Fruit fly (Drosophila melanogaster) whole organism, embryonic: ENCODE results near the gene spidey.
A peak's percentile ranks its signal among the peaks of the same experiment; 100 is the strongest.

Experiments used
- Adf1 ChIP-seq: fragments of 200-800 bp; sonication (Bioruptor generic); IDR thresholded peaks from 2 replicates; pipeline ENCODE4 v1.3.6; 2022; ENCODE audit warnings: missing biosample characterization, missing genetic modification characterization
- CG12391 ChIP-seq: fragments of 200-800 bp; sonication (Bioruptor generic); optimal IDR thresholded peaks from 3 replicates; lab custom pipeline; 2018; ENCODE audit warnings: missing biosample characterization, mild to moderate bottlenecking, missing genetic modification characterization, moderate library complexity
- CG15601 ChIP-seq: fragments of 200-800 bp; sonication (Bioruptor generic); optimal IDR thresholded peaks from 3 replicates; lab custom pipeline; 2019; ENCODE audit warnings: missing biosample characterization, mild to moderate bottlenecking, missing genetic modification characterization, moderate library complexity
- CG17568 ChIP-seq: fragments of 200-800 bp; sonication (Bioruptor generic); optimal IDR thresholded peaks from 2 replicates; lab custom pipeline; 2018; ENCODE audit warnings: missing biosample characterization, mild to moderate bottlenecking, missing genetic modification characterization, moderate library complexity
- CG1792 ChIP-seq: fragments of 200-800 bp; sonication (Bioruptor generic); optimal IDR thresholded peaks from 2 replicates; lab custom pipeline; 2016; ENCODE audit warnings: missing biosample characterization, missing genetic modification characterization
- CG32767 ChIP-seq: fragments of 200-800 bp; sonication (Bioruptor generic); IDR thresholded peaks from 2 replicates; pipeline ENCODE4 v1.3.6; 2022; ENCODE audit warnings: missing biosample characterization, missing genetic modification characterization
- CG34422 ChIP-seq: fragments of 200-800 bp; sonication (Bioruptor generic); IDR thresholded peaks from 3 replicates; pipeline ENCODE4 v1.3.6; 2022; ENCODE audit warnings: missing biosample characterization, missing genetic modification characterization
- CG3838 ChIP-seq: fragments of 200-800 bp; sonication (Bioruptor generic); optimal IDR thresholded peaks from 3 replicates; lab custom pipeline; 2016; ENCODE audit warnings: missing biosample characterization, missing genetic modification characterization
- CG4404 ChIP-seq: fragments of 200-800 bp; sonication (Bioruptor generic); IDR thresholded peaks from 2 replicates; pipeline ENCODE4 v1.3.6; 2022; ENCODE audit warnings: missing biosample characterization, missing genetic modification characterization
- CG8765 ChIP-seq: fragments of 200-800 bp; sonication (Bioruptor generic); IDR thresholded peaks from 2 replicates; pipeline ENCODE4 v1.3.6; 2022; ENCODE audit warnings: missing biosample characterization, missing genetic modification characterization
- Camta ChIP-seq: fragments of 200-800 bp; sonication (Bioruptor generic); optimal IDR thresholded peaks from 2 replicates; lab custom pipeline; 2016; ENCODE audit warnings: missing biosample characterization, missing genetic modification characterization
- Chrac-16 ChIP-seq: fragments of 200-800 bp; sonication (Bioruptor generic); optimal IDR thresholded peaks from 3 replicates; lab custom pipeline; 2016; ENCODE audit warnings: missing biosample characterization, missing genetic modification characterization
- Dek ChIP-seq: fragments of 200-800 bp; sonication (Bioruptor generic); optimal IDR thresholded peaks from 3 replicates; lab custom pipeline; 2019; ENCODE audit warnings: missing biosample characterization, mild to moderate bottlenecking, missing genetic modification characterization, moderate library complexity
- Dfd ChIP-seq, 2 experiments: fragments of >200 bp; optimal IDR thresholded peaks; 2 replicates each; lab custom pipeline; 2017; ENCODE audit warnings: missing biosample characterization in 2 of 2, missing genetic modification characterization in 2 of 2
- Drgx ChIP-seq: fragments of 200-800 bp; sonication (Bioruptor generic); IDR thresholded peaks from 2 replicates; pipeline ENCODE4 v1.3.6; 2022; ENCODE audit warnings: missing biosample characterization, missing genetic modification characterization
- ERR ChIP-seq: fragments of 200-800 bp; sonication (Bioruptor generic); optimal IDR thresholded peaks from 2 replicates; lab custom pipeline; 2016; ENCODE audit warnings: missing biosample characterization, missing genetic modification characterization
- HHEX ChIP-seq: fragments of 200-800 bp; sonication (Bioruptor generic); optimal IDR thresholded peaks from 3 replicates; lab custom pipeline; 2017; ENCODE audit warnings: missing biosample characterization, mild to moderate bottlenecking, missing genetic modification characterization, missing genetic modification reagents
- HLH54F ChIP-seq: fragments of 200-800 bp; sonication (Bioruptor generic); optimal IDR thresholded peaks from 3 replicates; lab custom pipeline; 2016; ENCODE audit warnings: missing biosample characterization, missing genetic modification characterization
- HLHmδ ChIP-seq: fragments of 200-800 bp; sonication (Bioruptor generic); optimal IDR thresholded peaks from 2 replicates; lab custom pipeline; 2018; ENCODE audit warnings: missing biosample characterization, mild to moderate bottlenecking, missing genetic modification characterization, moderate library complexity
- HmgD ChIP-seq: fragments of 200-800 bp; sonication (Bioruptor generic); optimal IDR thresholded peaks from 3 replicates; lab custom pipeline; 2016; ENCODE audit warnings: missing biosample characterization, missing genetic modification characterization
- Hr78 ChIP-seq, 2 experiments: fragments of 200-800 bp in 1 of 2; fragments of >200 bp in 1 of 2; sonication (Bioruptor generic) in 1 of 2; optimal IDR thresholded peaks; 2 replicates each; lab custom pipeline; 2017 to 2019; ENCODE audit warnings: missing biosample characterization in 2 of 2, missing genetic modification characterization in 2 of 2, mild to moderate bottlenecking in 1 of 2, moderate library complexity in 1 of 2
- Kr ChIP-seq: fragments of 200-800 bp; sonication (Bioruptor generic); optimal IDR thresholded peaks from 2 replicates; lab custom pipeline; 2017; ENCODE audit warnings: missing biosample characterization, mild to moderate bottlenecking, missing genetic modification characterization
- Max ChIP-seq: fragments of 200-800 bp; sonication (Bioruptor generic); optimal IDR thresholded peaks from 2 replicates; lab custom pipeline; 2016; ENCODE audit warnings: missing biosample characterization, mild to moderate bottlenecking, missing genetic modification characterization
- Neu2 ChIP-seq: fragments of 200-800 bp; sonication (Bioruptor generic); optimal IDR thresholded peaks from 3 replicates; lab custom pipeline; 2016; ENCODE audit warnings: missing biosample characterization, missing genetic modification characterization, borderline replicate concordance
- Nf-YB ChIP-seq: fragments of 200-800 bp; sonication (Bioruptor generic); optimal IDR thresholded peaks from 3 replicates; lab custom pipeline; 2019; ENCODE audit warnings: missing biosample characterization, mild to moderate bottlenecking, missing genetic modification characterization, moderate library complexity
- Nf-YC ChIP-seq: fragments of 200-800 bp; optimal IDR thresholded peaks from 3 replicates; lab custom pipeline; 2019; ENCODE audit warnings: missing biosample characterization, mild to moderate bottlenecking, missing genetic modification characterization, moderate library complexity
- PHDP ChIP-seq: fragments of 200-800 bp; sonication (Bioruptor generic); optimal IDR thresholded peaks from 3 replicates; lab custom pipeline; 2018; ENCODE audit warnings: missing biosample characterization, mild to moderate bottlenecking, missing genetic modification characterization, moderate library complexity
- Sry-δ ChIP-seq: fragments of 200-800 bp; sonication (Bioruptor generic); optimal IDR thresholded peaks from 2 replicates; lab custom pipeline; 2016; ENCODE audit warnings: missing biosample characterization, missing genetic modification characterization
- Taf1 ChIP-seq: fragments of 200-800 bp; sonication (Bioruptor generic); IDR thresholded peaks from 2 replicates; pipeline ENCODE4 v1.3.6; 2022; ENCODE audit warnings: missing biosample characterization, missing genetic modification characterization
- Vsx1 ChIP-seq: fragments of 200-800 bp; sonication (Bioruptor generic); optimal IDR thresholded peaks from 2 replicates; lab custom pipeline; 2017; ENCODE audit warnings: missing biosample characterization, mild to moderate bottlenecking, missing genetic modification characterization, missing genetic modification reagents
- al ChIP-seq: fragments of 200-800 bp; sonication (Bioruptor generic); IDR thresholded peaks from 2 replicates; pipeline ENCODE4 v1.3.6; 2022; ENCODE audit warnings: missing biosample characterization, missing genetic modification characterization
- cg ChIP-seq: fragments of 200-800 bp; sonication (Bioruptor generic); optimal IDR thresholded peaks from 3 replicates; lab custom pipeline; 2019; ENCODE audit warnings: missing biosample characterization, mild to moderate bottlenecking, missing genetic modification characterization, moderate library complexity
- chinmo ChIP-seq: fragments of 200-800 bp; sonication (Bioruptor generic); IDR thresholded peaks from 4 replicates; pipeline ENCODE4 v1.3.6; 2022; ENCODE audit warnings: missing biosample characterization, missing genetic modification characterization; ENCODE audit not compliant: partially characterized antibody
- corto ChIP-seq: fragments of 200-800 bp; sonication (Bioruptor generic); optimal IDR thresholded peaks from 2 replicates; lab custom pipeline; 2016; ENCODE audit warnings: missing biosample characterization, mild to moderate bottlenecking, missing genetic modification characterization, moderate library complexity
- dm ChIP-seq: fragments of 200-800 bp; sonication (Bioruptor generic); optimal IDR thresholded peaks from 3 replicates; lab custom pipeline; 2016; ENCODE audit warnings: missing biosample characterization, missing genetic modification characterization
- dpn ChIP-seq, 2 experiments: fragments of 200-800 bp; sonication (Bioruptor generic); optimal IDR thresholded peaks; 3 replicates each; lab custom pipeline; 2016; ENCODE audit warnings: missing biosample characterization in 2 of 2, missing genetic modification characterization in 2 of 2
- ems ChIP-seq: fragments of 200-800 bp; sonication (Bioruptor generic); optimal IDR thresholded peaks from 3 replicates; lab custom pipeline; 2016; ENCODE audit warnings: missing biosample characterization, missing genetic modification characterization
- fd96Cb ChIP-seq: fragments of 200-800 bp; sonication (Bioruptor generic); optimal IDR thresholded peaks from 2 replicates; lab custom pipeline; 2018; ENCODE audit warnings: missing biosample characterization, mild to moderate bottlenecking, missing genetic modification characterization, moderate library complexity
- gfzf ChIP-seq: fragments of 200-800 bp; sonication (Bioruptor generic); optimal IDR thresholded peaks from 2 replicates; lab custom pipeline; 2016; ENCODE audit warnings: missing biosample characterization, mild to moderate bottlenecking, missing genetic modification characterization, moderate library complexity
- hth ChIP-seq: fragments of >200 bp; optimal IDR thresholded peaks from 2 replicates; lab custom pipeline; 2017; ENCODE audit warnings: inconsistent platforms
- insv ChIP-seq, 2 experiments: fragments of 200-800 bp; sonication (Bioruptor generic); optimal IDR thresholded peaks; 3 replicates each; lab custom pipeline; 2016 to 2018; ENCODE audit warnings: missing biosample characterization in 2 of 2, missing genetic modification characterization in 2 of 2
- jigr1 ChIP-seq: fragments of 200-800 bp; sonication (Bioruptor generic); IDR thresholded peaks from 3 replicates; pipeline ENCODE4 v1.3.6; 2022; ENCODE audit warnings: missing biosample characterization, missing genetic modification characterization
- pfk ChIP-seq: fragments of 200-800 bp; sonication (Bioruptor generic); optimal IDR thresholded peaks from 2 replicates; lab custom pipeline; 2018; ENCODE audit warnings: missing biosample characterization, mild to moderate bottlenecking, missing genetic modification characterization, moderate library complexity
- so ChIP-seq: fragments of 200-800 bp; sonication (Bioruptor generic); IDR thresholded peaks from 3 replicates; pipeline ENCODE4 v1.3.6; 2022; ENCODE audit warnings: missing biosample characterization, missing genetic modification characterization
- sqz ChIP-seq: fragments of 200-800 bp; sonication (Bioruptor generic); optimal IDR thresholded peaks from 3 replicates; lab custom pipeline; 2018; ENCODE audit warnings: missing biosample characterization, mild to moderate bottlenecking, missing genetic modification characterization
- tup ChIP-seq: fragments of 200-800 bp; sonication (Bioruptor generic); optimal IDR thresholded peaks from 2 replicates; lab custom pipeline; 2016; ENCODE audit warnings: missing biosample characterization, mild to moderate bottlenecking, missing genetic modification characterization, moderate library complexity
- unpg ChIP-seq: fragments of 200-800 bp; sonication (Bioruptor generic); optimal IDR thresholded peaks from 3 replicates; lab custom pipeline; 2018; ENCODE audit warnings: missing biosample characterization, mild to moderate bottlenecking, missing genetic modification characterization, moderate library complexity
- zf30C ChIP-seq: fragments of 200-800 bp; sonication (Bioruptor generic); optimal IDR thresholded peaks from 3 replicates; lab custom pipeline; 2018; ENCODE audit warnings: missing biosample characterization, mild to moderate bottlenecking, missing genetic modification characterization

The spidey gene

DNA sequence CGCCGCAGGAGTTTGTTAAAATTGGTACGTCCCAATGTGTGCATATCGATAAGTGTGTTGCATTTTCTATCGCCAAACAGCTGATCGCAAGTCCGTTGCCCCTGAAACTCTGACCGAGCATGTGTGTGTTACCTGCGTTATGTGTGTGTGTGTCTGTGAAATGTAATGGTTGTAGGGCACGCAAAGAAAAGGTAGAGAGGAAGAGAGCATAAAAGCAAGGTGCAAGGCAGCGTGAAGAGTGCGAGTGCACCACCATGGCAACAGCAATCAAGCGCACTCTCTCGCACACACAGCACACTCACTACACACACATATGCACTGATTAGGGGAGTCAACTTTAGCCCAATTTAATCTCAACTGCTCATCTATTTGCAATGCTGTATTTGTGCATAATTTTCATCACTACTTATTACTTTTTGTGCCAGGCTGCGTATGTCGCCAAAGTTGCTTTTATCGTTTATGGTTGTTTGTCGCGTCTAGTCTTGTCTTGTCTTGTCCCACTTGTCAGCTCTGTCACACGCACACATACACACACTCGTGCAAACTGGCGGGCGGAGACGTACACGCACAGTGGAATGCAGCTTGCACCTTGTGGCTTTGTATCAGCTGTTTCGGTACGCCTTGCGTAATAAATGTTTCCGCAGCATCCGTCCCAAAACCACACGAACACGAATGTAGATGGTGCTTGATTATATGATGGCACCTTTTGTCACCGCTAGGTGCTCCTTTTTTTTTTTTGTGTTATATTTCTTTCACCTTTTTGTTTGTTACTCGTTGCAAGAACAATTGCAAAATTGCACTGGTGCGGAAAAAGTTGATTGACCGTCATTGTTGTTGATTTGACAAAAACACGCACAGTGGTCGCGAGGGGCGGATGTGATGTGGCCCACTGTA lies 29.1 kb downstream of the spidey start (continued):
- TF ChIP-seq Vsx1 (GFP tag; lab: Kevin White, UChicago) (peak; percentile 22), HLHmδ (peak; percentile 3), HHEX (peak; percentile 62), chinmo (GFP tag; lab: Robert Waterston, UW) (0 out of 4 replicates have a peak, but pooled peaks have one; percentile 36), dm (GFP tag; lab: Kevin White, UChicago) (peak; percentile 72), cg (GFP tag; lab: Kevin White, UChicago) (peak; percentile 95), CG3838 (GFP tag; lab: Kevin White, UChicago) (peak; percentile 34), pfk (no peak), Sry-δ (GFP tag; lab: Kevin White, UChicago) (peak; percentile 41), corto (GFP tag; lab: Kevin White, UChicago) (no peak), jigr1 (peak; percentile 69; the same call in 2 of the 3 replicates), Dfd (GFP tag; optimal IDR thresholded peaks at IDR 0.05; lab: Kevin White, UChicago) (no peak), HLH54F (peak; percentile 56), Camta (GFP tag; lab: Kevin White, UChicago) (peak; percentile 89), CG1792 (GFP tag; lab: Kevin White, UChicago) (peak; percentile 80), Drgx (peak; percentile 82), CG15601 (tag; lab: Kevin White, UChicago) (peak; percentile 57), CG17568 (GFP tag; lab: Kevin White, UChicago) (peak; percentile 55), CG4404 (GFP tag; lab: Robert Waterston, UW) (peak; percentile 73; the same call in 1 of the 2 replicates), insv (GFP tag; optimal IDR thresholded peaks at IDR 0.05; lab: Kevin White, UChicago) (peak; percentile 21 to 49), Chrac-16 (GFP tag; lab: Kevin White, UChicago) (peak; percentile 82), Adf1 (GFP tag; lab: Robert Waterston, UW) (no peak), zf30C (no peak), Dek (peak; percentile 23), Nf-YB (GFP tag; lab: Kevin White, UChicago) (peak; percentile 67), Max (GFP tag; lab: Kevin White, UChicago) (peak; percentile 63), unpg (peak; percentile 71), Hr78 (GFP tag; optimal IDR thresholded peaks at IDR 0.05; lab: Kevin White, UChicago) (no peak), CG32767 (peak; percentile 68; the same call in 1 of the 2 replicates), PHDP (tag; lab: Kevin White, UChicago) (peak; percentile 72), Nf-YC (tag; lab: Kevin White, UChicago) (peak; percentile 62), dpn (GFP tag; optimal IDR thresholded peaks at IDR 0.05; lab: Kevin White, UChicago) (peak; percentile 73 to 77), CG8765 (GFP tag; lab: Robert Waterston, UW) (no peak), tup (GFP tag; lab: Kevin White, UChicago) (no peak), ems (GFP tag; lab: Kevin White, UChicago) (peak; percentile 74), fd96Cb (peak; percentile 86), CG34422 (GFP tag; lab: Robert Waterston, UW) (peak; percentile 58; the same call in 2 of the 3 replicates), Kr (no peak), hth (no peak), Taf1 (GFP tag; lab: Robert Waterston, UW) (no peak), Neu2 (GFP tag; lab: Kevin White, UChicago) (peak; percentile 11), gfzf (GFP tag; lab: Kevin White, UChicago) (no peak), CG12391 (peak; percentile 83), ERR (GFP tag; lab: Kevin White, UChicago) (peak; percentile 25), sqz (GFP tag; lab: Kevin White, UChicago) (peak; percentile 82), HmgD (GFP tag; lab: Kevin White, UChicago) (peak; percentile 44), so (GFP tag; lab: Robert Waterston, UW) (peak; percentile 59; the same call in 1 of the 3 replicates), al (GFP tag; lab: Robert Waterston, UW) (no peak)
